Worm (Caenorhabditis elegans) whole organism, L2 larva: ENCODE measurements around the gene clc-32.

ENCODE experiments used
- F13H6.1 ChIP-seq: sonication (generic microtip); optimal IDR thresholded peaks from 2 replicates; lab custom pipeline; 2016; ENCODE audit warnings: missing genetic modification characterization, missing compliant biosample characterization
- ceh-82 ChIP-seq: fragments of 150-350 bp; optimal IDR thresholded peaks from 2 replicates; lab custom pipeline; 2014; ENCODE audit warnings: missing biosample characterization, missing genetic modification characterization
- elt-1 ChIP-seq: fragments of 150-350 bp; optimal IDR thresholded peaks from 2 replicates; lab custom pipeline; 2014; ENCODE audit warnings: missing biosample characterization, missing genetic modification characterization
- mab-5 ChIP-seq: fragments of 150-350 bp; optimal IDR thresholded peaks from 2 replicates; lab custom pipeline; 2014; ENCODE audit warnings: missing biosample characterization, missing genetic modification characterization
- mdl-1 ChIP-seq, 2 experiments: fragments of 150-350 bp in 1 of 2; sonication (generic microtip) in 1 of 2; optimal IDR thresholded peaks; 2 replicates each; lab custom pipeline; 2017; ENCODE audit warnings: missing biosample characterization in 2 of 2, missing genetic modification characterization in 2 of 2
- nhr-25 ChIP-seq: fragments of 150-350 bp; sonication (generic microtip); optimal IDR thresholded peaks from 3 replicates; lab custom pipeline; 2014; ENCODE audit warnings: missing biosample characterization, missing genetic modification characterization
- nhr-77 ChIP-seq: fragments of 150-350 bp; optimal IDR thresholded peaks from 2 replicates; lab custom pipeline; 2014; ENCODE audit warnings: missing biosample characterization, missing genetic modification characterization
- snpc-4 ChIP-seq: fragments of 150-350 bp; optimal IDR thresholded peaks from 2 replicates; lab custom pipeline; 2014; ENCODE audit warnings: missing biosample characterization, missing genetic modification characterization
- unc-39 ChIP-seq: fragments of 150-350 bp; optimal IDR thresholded peaks from 2 replicates; lab custom pipeline; 2014; ENCODE audit warnings: missing biosample characterization, missing genetic modification characterization

DNA sequence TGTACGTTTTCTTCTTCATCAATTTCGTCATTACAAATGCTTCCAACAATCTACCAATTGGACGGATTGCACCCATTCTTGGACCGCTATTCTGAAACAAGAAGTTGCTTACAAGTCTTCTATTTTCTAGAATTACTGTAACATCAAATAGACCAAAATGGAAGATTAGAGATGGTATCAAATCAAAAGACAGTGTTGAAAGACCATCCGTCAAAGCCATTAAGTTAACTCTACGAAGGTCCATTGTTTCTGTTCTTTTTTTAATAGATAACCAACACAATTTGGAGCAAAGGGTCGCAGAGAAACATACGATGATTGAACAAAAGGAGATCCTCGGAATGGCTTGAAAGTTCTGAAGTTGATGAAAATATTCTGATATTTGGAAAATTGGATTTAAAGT lies 4.0 kb upstream of the clc-32 start:
- TF ChIP-seq F13H6.1 (tag; lab: Kevin White, UChicago) = no peak
- TF ChIP-seq nhr-25 (tag; lab: Kevin White, UChicago) = no peak
- TF ChIP-seq ceh-82 = no peak
- TF ChIP-seq snpc-4 = no peak
- no peak for TF ChIP-seq unc-39 (tag; lab: Kevin White, UChicago)
- TF ChIP-seq nhr-77 (tag; lab: Kevin White, UChicago) = no peak
- TF ChIP-seq mdl-1 (tag; optimal IDR thresholded peaks at IDR 0.05; lab: Kevin White, UChicago) = no peak
- TF ChIP-seq mab-5 = no peak
- TF ChIP-seq elt-1 = no peak
